Worm (Caenorhabditis elegans): Measurements from ENCODE around the gene zyg-12.
A peak's percentile ranks its signal among the peaks of the same experiment; 100 is the strongest.

The zyg-12 gene

ce11 chrII:4955353-4955752 is 5.7 kb downstream of the zyg-12 start, which contains the start of gene pbs-3:
pbs-3 (minus strand) TSS chrII:4955427.
- TF ChIP-seq lin-40 (tag; optimal IDR thresholded peaks at IDR 0.05): no peak
- TF ChIP-seq Y53G8AR.9 (GFP tag; conservative IDR thresholded peaks at IDR 0.05): peak; percentile 31; the same call in 1 of the 2 replicates
- no peak; the same call in 1 of the 2 replicates for TF ChIP-seq madf-6 (GFP tag; IDR thresholded peaks at IDR 0.05)
- TF ChIP-seq ztf-3 (GFP tag; optimal IDR thresholded peaks at IDR 0.05): no peak
- no peak for TF ChIP-seq F57A8.1 (GFP tag; optimal IDR thresholded peaks at IDR 0.05)
- TF ChIP-seq B0035.1 (tag; optimal IDR thresholded peaks at IDR 0.05): no peak
- TF ChIP-seq pha-4 (tag; optimal IDR thresholded peaks at IDR 0.05): peak; percentile 13
- peak; percentile 41; the same call in 1 of the 2 replicates for TF ChIP-seq pbrm-1 (GFP tag; IDR thresholded peaks at IDR 0.05)
- TF ChIP-seq lin-35 (GFP tag; optimal IDR thresholded peaks at IDR 0.05): peak in 1 of 3 experiments; percentile 27
- TF ChIP-seq T07F8.4 (tag; optimal IDR thresholded peaks at IDR 0.05): no peak
- TF ChIP-seq ceh-27 (GFP tag; optimal IDR thresholded peaks at IDR 0.05): peak; percentile 25
- TF ChIP-seq sdz-38 (tag; optimal IDR thresholded peaks at IDR 0.05): no peak
- TF ChIP-seq hlh-12 (tag; optimal IDR thresholded peaks at IDR 0.05): no peak
- TF ChIP-seq F10E7.11 (tag; optimal IDR thresholded peaks at IDR 0.05): no peak
- TF ChIP-seq nfyb-1 (GFP tag; IDR thresholded peaks at IDR 0.05): no peak
- TF ChIP-seq ekl-4 (GFP tag; IDR thresholded peaks at IDR 0.05): no peak
- TF ChIP-seq ztf-26 (tag; optimal IDR thresholded peaks at IDR 0.05): no peak
- TF ChIP-seq gei-17 (GFP tag; optimal IDR thresholded peaks at IDR 0.05): no peak
- peak; percentile 85 for TF ChIP-seq F23B12.7 (tag; optimal IDR thresholded peaks at IDR 0.05; ENCODE audit: insufficient read depth)
- TF ChIP-seq B0019.2 (GFP tag; conservative IDR thresholded peaks at IDR 0.05): no peak
- TF ChIP-seq Y95B8A.8 (GFP tag; IDR thresholded peaks at IDR 0.05): no peak
- peak; percentile 19 for TF ChIP-seq K12H6.12 (tag; optimal IDR thresholded peaks at IDR 0.05)
- no peak for TF ChIP-seq Y67H2A.10 (GFP tag; conservative IDR thresholded peaks at IDR 0.05)
- TF ChIP-seq nfya-1 (tag; optimal IDR thresholded peaks at IDR 0.05; ENCODE audit: borderline replicate concordance, insufficient read depth): no peak
- TF ChIP-seq ztf-18 (tag; optimal IDR thresholded peaks at IDR 0.05): no peak
- TF ChIP-seq madf-10 (tag; optimal IDR thresholded peaks at IDR 0.05): no peak
- TF ChIP-seq attf-5 (GFP tag; optimal IDR thresholded peaks at IDR 0.05): peak; percentile 81
- TF ChIP-seq snpc-4 (GFP tag; optimal IDR thresholded peaks at IDR 0.05): no peak
- TF ChIP-seq snpc-4 (tag; optimal IDR thresholded peaks at IDR 0.05): peak in 1 of 4 experiments; percentile 16
- TF ChIP-seq dpl-1 (GFP tag; optimal IDR thresholded peaks at IDR 0.05): peak; percentile 7
- peak; percentile 9 for TF ChIP-seq unc-130 (GFP tag; optimal IDR thresholded peaks at IDR 0.05)
- TF ChIP-seq nhr-120 (GFP tag; IDR thresholded peaks at IDR 0.05): no peak
- no peak for TF ChIP-seq cebp-1 (GFP tag; IDR thresholded peaks at IDR 0.05)
- TF ChIP-seq cebp-1 (tag; optimal IDR thresholded peaks at IDR 0.05): no peak
- TF ChIP-seq mel-28 (tag; optimal IDR thresholded peaks at IDR 0.05; ENCODE audit: borderline replicate concordance): no peak
- TF ChIP-seq repo-1 (tag; optimal IDR thresholded peaks at IDR 0.05): no peak
- TF ChIP-seq F55B11.4 (tag; optimal IDR thresholded peaks at IDR 0.05; ENCODE audit: borderline replicate concordance, insufficient read depth): no peak
- TF ChIP-seq ceh-100 (GFP tag; IDR thresholded peaks at IDR 0.05): peak; percentile 93
- TF ChIP-seq hlh-26 (GFP tag; conservative IDR thresholded peaks at IDR 0.05): no peak
- TF ChIP-seq rec-8 (tag; optimal IDR thresholded peaks at IDR 0.05): no peak
- TF ChIP-seq mcd-1 (GFP tag; IDR thresholded peaks at IDR 0.05): peak; percentile 64
- no peak for TF ChIP-seq mes-4 (tag; optimal IDR thresholded peaks at IDR 0.05)
- no peak for TF ChIP-seq nfya-2 (GFP tag; IDR thresholded peaks at IDR 0.05)
- TF ChIP-seq snpc-3.4 (tag; optimal IDR thresholded peaks at IDR 0.05): no peak
- TF ChIP-seq nhr-27 (tag; optimal IDR thresholded peaks at IDR 0.05): no peak
- TF ChIP-seq ztf-22 (GFP tag; optimal IDR thresholded peaks at IDR 0.05): no peak
- TF ChIP-seq aptf-2 (GFP tag; conservative IDR thresholded peaks at IDR 0.05): 0 out of 2 replicates have a peak, but pooled peaks have one; percentile 44
- TF ChIP-seq ama-1 (optimal IDR thresholded peaks at IDR 0.05): no peak
- TF ChIP-seq ama-1 (GFP tag; optimal IDR thresholded peaks at IDR 0.05): no peak
